Fruit fly (Drosophila melanogaster) whole organism, embryonic: ENCODE data around the gene CG2816.

Source experiments
- Asciz ChIP-seq: fragments of 200-800 bp; sonication (Bioruptor generic); optimal IDR thresholded peaks from 2 replicates; lab custom pipeline; 2017; ENCODE audit warnings: missing biosample characterization, mild to moderate bottlenecking, missing genetic modification characterization, missing genetic modification reagents
- CG10321 ChIP-seq: fragments of 200-800 bp; sonication (Bioruptor generic); IDR thresholded peaks from 2 replicates; pipeline ENCODE4 v1.3.6; 2022; ENCODE audit warnings: missing biosample characterization, missing genetic modification characterization
- CG14050 ChIP-seq: fragments of 200-800 bp; sonication (Bioruptor generic); IDR thresholded peaks from 3 replicates; pipeline ENCODE4 v1.3.6; 2022; ENCODE audit warnings: missing biosample characterization, missing genetic modification characterization
- CG1602 ChIP-seq: fragments of 200-800 bp; sonication (Bioruptor generic); optimal IDR thresholded peaks from 3 replicates; lab custom pipeline; 2016; ENCODE audit warnings: missing biosample characterization, missing genetic modification characterization
- CG17186 ChIP-seq: fragments of 200-800 bp; sonication (Bioruptor generic); optimal IDR thresholded peaks from 3 replicates; lab custom pipeline; 2017; ENCODE audit warnings: missing biosample characterization, missing genetic modification reagents, missing genetic modification characterization
- CG1832 ChIP-seq: fragments of 200-800 bp; sonication (Bioruptor generic); optimal IDR thresholded peaks from 2 replicates; lab custom pipeline; 2017; ENCODE audit warnings: missing biosample characterization, mild to moderate bottlenecking, missing genetic modification characterization, inconsistent platforms
- CG31388 ChIP-seq: fragments of 200-800 bp; sonication (Bioruptor generic); optimal IDR thresholded peaks from 2 replicates; lab custom pipeline; 2016; ENCODE audit warnings: missing biosample characterization, missing genetic modification characterization
- CG4404 ChIP-seq: fragments of 200-800 bp; sonication (Bioruptor generic); IDR thresholded peaks from 2 replicates; pipeline ENCODE4 v1.3.6; 2022; ENCODE audit warnings: missing biosample characterization, missing genetic modification characterization
- CG4730 ChIP-seq: fragments of 200-800 bp; sonication (Bioruptor generic); IDR thresholded peaks from 2 replicates; pipeline ENCODE4 v1.3.6; 2022; ENCODE audit warnings: missing biosample characterization, missing genetic modification characterization
- CG9609 ChIP-seq: fragments of 200-800 bp; sonication (Bioruptor generic); optimal IDR thresholded peaks from 3 replicates; lab custom pipeline; 2016; ENCODE audit warnings: missing biosample characterization, missing genetic modification characterization
- CG9797 ChIP-seq: fragments of 200-800 bp; sonication (Bioruptor generic); optimal IDR thresholded peaks from 3 replicates; lab custom pipeline; 2018; ENCODE audit warnings: missing biosample characterization, mild to moderate bottlenecking, missing genetic modification characterization
- Deaf1 ChIP-seq: fragments of 200-800 bp; optimal IDR thresholded peaks from 3 replicates; lab custom pipeline; 2019; ENCODE audit warnings: missing biosample characterization, mild to moderate bottlenecking, missing genetic modification characterization, moderate library complexity
- Drgx ChIP-seq: fragments of 200-800 bp; sonication (Bioruptor generic); IDR thresholded peaks from 2 replicates; pipeline ENCODE4 v1.3.6; 2022; ENCODE audit warnings: missing biosample characterization, missing genetic modification characterization
- Ets97D ChIP-seq: fragments of 200-800 bp; sonication (Bioruptor generic); optimal IDR thresholded peaks from 3 replicates; lab custom pipeline; 2016; ENCODE audit warnings: missing biosample characterization, missing genetic modification characterization
- Fer1 ChIP-seq: fragments of 200-800 bp; sonication (Bioruptor generic); optimal IDR thresholded peaks from 2 replicates; lab custom pipeline; 2017; ENCODE audit warnings: missing biosample characterization, mild to moderate bottlenecking, missing genetic modification characterization
- HLH4C ChIP-seq: fragments of 200-800 bp; sonication (Bioruptor generic); IDR thresholded peaks from 3 replicates; pipeline ENCODE4 v1.3.6; 2022; ENCODE audit warnings: missing biosample characterization, missing genetic modification characterization; ENCODE audit not compliant: partially characterized antibody
- Lhr ChIP-seq: fragments of 200-800 bp; sonication (Bioruptor generic); optimal IDR thresholded peaks from 3 replicates; lab custom pipeline; 2017; ENCODE audit warnings: mild to moderate bottlenecking, missing biosample characterization, missing genetic modification reagents, missing genetic modification characterization
- Mrtf ChIP-seq: fragments of 200-800 bp; sonication (Bioruptor generic); IDR thresholded peaks from 3 replicates; pipeline ENCODE4 v1.3.6; 2022; ENCODE audit warnings: missing biosample characterization, missing genetic modification characterization
- NC2α ChIP-seq: fragments of 200-800 bp; sonication (Bioruptor generic); optimal IDR thresholded peaks from 2 replicates; lab custom pipeline; 2016; ENCODE audit warnings: missing biosample characterization, missing genetic modification characterization
- Nf-YB ChIP-seq: fragments of 200-800 bp; sonication (Bioruptor generic); optimal IDR thresholded peaks from 3 replicates; lab custom pipeline; 2019; ENCODE audit warnings: missing biosample characterization, mild to moderate bottlenecking, missing genetic modification characterization, moderate library complexity
- Nf-YC ChIP-seq: fragments of 200-800 bp; optimal IDR thresholded peaks from 3 replicates; lab custom pipeline; 2019; ENCODE audit warnings: missing biosample characterization, mild to moderate bottlenecking, missing genetic modification characterization, moderate library complexity
- Optix ChIP-seq: fragments of 200-800 bp; sonication (Bioruptor generic); IDR thresholded peaks from 3 replicates; pipeline ENCODE4 v1.3.6; 2022; ENCODE audit warnings: missing biosample characterization, missing genetic modification characterization
- Poxn ChIP-seq: fragments of 200-800 bp; sonication (Bioruptor generic); IDR thresholded peaks from 2 replicates; pipeline ENCODE4 v1.3.6; 2022; ENCODE audit warnings: missing biosample characterization, missing genetic modification characterization
- Rfx ChIP-seq: fragments of 200-800 bp; sonication (Bioruptor generic); IDR thresholded peaks from 2 replicates; pipeline ENCODE4 v1.3.6; 2022; ENCODE audit warnings: missing biosample characterization, missing genetic modification characterization
- Sox102F ChIP-seq: fragments of 200-800 bp; sonication (Bioruptor generic); optimal IDR thresholded peaks from 2 replicates; lab custom pipeline; 2018; ENCODE audit warnings: missing biosample characterization, mild to moderate bottlenecking, missing genetic modification characterization, moderate library complexity
- Trl ChIP-seq, 3 experiments: fragments of >200 bp in 2 of 3; fragments of 200-800 bp in 1 of 3; sonication (Bioruptor generic) in 1 of 3; optimal IDR thresholded peaks; 2 replicates in 1 of 3; 3 replicates in 2 of 3; lab custom pipeline; 2016 to 2017; ENCODE audit warnings: missing biosample characterization in 1 of 3, missing genetic modification characterization in 1 of 3
- ara ChIP-seq: fragments of 200-800 bp; sonication (Bioruptor generic); IDR thresholded peaks from 2 replicates; pipeline ENCODE4 v1.3.6; 2022; ENCODE audit warnings: missing biosample characterization, missing genetic modification characterization
- ase ChIP-seq: fragments of 200-800 bp; sonication (Bioruptor generic); IDR thresholded peaks from 3 replicates; pipeline ENCODE4 v1.3.6; 2022; ENCODE audit warnings: missing biosample characterization, missing genetic modification characterization
- ato ChIP-seq: fragments of 200-800 bp; sonication (Bioruptor generic); IDR thresholded peaks from 2 replicates; pipeline ENCODE4 v1.3.6; 2022; ENCODE audit warnings: missing biosample characterization, missing genetic modification characterization; ENCODE audit not compliant: partially characterized antibody
- crol ChIP-seq: fragments of 200-800 bp; sonication (Bioruptor generic); IDR thresholded peaks from 2 replicates; pipeline ENCODE4 v1.3.6; 2022; ENCODE audit warnings: missing biosample characterization, missing genetic modification characterization
- ewg ChIP-seq: fragments of 200-800 bp; sonication (Bioruptor generic); optimal IDR thresholded peaks from 3 replicates; lab custom pipeline; 2017; ENCODE audit warnings: mild to moderate bottlenecking, missing biosample characterization, missing genetic modification reagents, missing genetic modification characterization
- fd64A ChIP-seq: fragments of 200-800 bp; sonication (Bioruptor generic); optimal IDR thresholded peaks from 3 replicates; lab custom pipeline; 2018; ENCODE audit warnings: missing biosample characterization, mild to moderate bottlenecking, missing genetic modification characterization
- hkb ChIP-seq, 2 experiments: fragments of 200-800 bp in 1 of 2; fragments of >200 bp in 1 of 2; sonication (Bioruptor generic) in 1 of 2; IDR thresholded peaks in 1 of 2; optimal IDR thresholded peaks in 1 of 2; 2 replicates each; pipeline versions ENCODE4 v1.3.6 to Lab custom; 2017 to 2022; ENCODE audit warnings: missing biosample characterization in 1 of 2, missing genetic modification characterization in 1 of 2
- ind ChIP-seq: fragments of 200-800 bp; sonication (Bioruptor generic); optimal IDR thresholded peaks from 3 replicates; lab custom pipeline; 2016; ENCODE audit warnings: missing biosample characterization, missing genetic modification characterization
- kay ChIP-seq: fragments of 200-800 bp; sonication (Bioruptor generic); optimal IDR thresholded peaks from 2 replicates; lab custom pipeline; 2016; ENCODE audit warnings: missing biosample characterization, missing genetic modification characterization
- lov ChIP-seq, 2 experiments: fragments of 200-800 bp in 1 of 2; fragments of >200 bp in 1 of 2; sonication (Bioruptor generic) in 1 of 2; IDR thresholded peaks in 1 of 2; optimal IDR thresholded peaks in 1 of 2; 2 replicates in 1 of 2; 3 replicates in 1 of 2; pipeline versions ENCODE4 v1.3.6 to Lab custom; 2017 to 2022; ENCODE audit warnings: missing biosample characterization in 1 of 2, missing genetic modification characterization in 1 of 2
- prd ChIP-seq, 3 experiments: fragments of >200 bp in 2 of 3; fragments of 200-800 bp in 1 of 3; sonication (Bioruptor generic) in 1 of 3; optimal IDR thresholded peaks in 2 of 3; IDR thresholded peaks in 1 of 3; 2 replicates in 2 of 3; 3 replicates in 1 of 3; pipeline versions ENCODE4 v1.3.6 to Lab custom; 2017 to 2022; ENCODE audit warnings: missing biosample characterization in 1 of 3, missing genetic modification characterization in 1 of 3
- pros ChIP-seq: fragments of 200-800 bp; sonication (Bioruptor generic); optimal IDR thresholded peaks from 3 replicates; lab custom pipeline; 2019; ENCODE audit warnings: missing biosample characterization, mild to moderate bottlenecking, missing genetic modification characterization, moderate library complexity
- sc ChIP-seq, 3 experiments: fragments of >200 bp in 2 of 3; fragments of 200-800 bp in 1 of 3; sonication (Bioruptor generic) in 1 of 3; optimal IDR thresholded peaks; 2 replicates in 2 of 3; 3 replicates in 1 of 3; lab custom pipeline; 2017; ENCODE audit warnings: mild to moderate bottlenecking in 1 of 3, missing biosample characterization in 1 of 3, missing genetic modification characterization in 1 of 3, missing genetic modification reagents in 1 of 3
- seq ChIP-seq: fragments of 200-800 bp; sonication (Bioruptor generic); IDR thresholded peaks from 2 replicates; pipeline ENCODE4 v1.3.6; 2022; ENCODE audit warnings: missing biosample characterization, missing genetic modification characterization
- sim ChIP-seq: fragments of 200-800 bp; sonication (Bioruptor generic); IDR thresholded peaks from 2 replicates; pipeline ENCODE4 v1.3.6; 2022; ENCODE audit warnings: missing biosample characterization, missing genetic modification characterization
- tap ChIP-seq: fragments of 200-800 bp; optimal IDR thresholded peaks from 3 replicates; lab custom pipeline; 2019; ENCODE audit warnings: missing biosample characterization, mild to moderate bottlenecking, missing genetic modification characterization, moderate library complexity
- tna ChIP-seq: fragments of 200-800 bp; sonication (Bioruptor generic); IDR thresholded peaks from 2 replicates; pipeline ENCODE4 v1.3.6; 2022; ENCODE audit warnings: missing biosample characterization, missing genetic modification characterization; ENCODE audit not compliant: partially characterized antibody
- ttk ChIP-seq: fragments of 200-800 bp; sonication (Bioruptor generic); IDR thresholded peaks from 2 replicates; pipeline ENCODE4 v2.1.2; 2022; ENCODE audit warnings: missing biosample characterization, missing genetic modification characterization
- unpg ChIP-seq: fragments of 200-800 bp; sonication (Bioruptor generic); optimal IDR thresholded peaks from 3 replicates; lab custom pipeline; 2018; ENCODE audit warnings: missing biosample characterization, mild to moderate bottlenecking, missing genetic modification characterization, moderate library complexity
- vvl ChIP-seq: fragments of 200-800 bp; sonication (Bioruptor generic); IDR thresholded peaks from 2 replicates; pipeline ENCODE4 v1.3.6; 2022; ENCODE audit warnings: missing biosample characterization, missing genetic modification characterization

CG2816 gene

dm6 chr2L:3675770-3676169 is 27.7 kb upstream of the CG2816 start (continued):
- TF ChIP-seq Lhr (GFP tag; lab: Kevin White, UChicago) (peak; percentile 1), ara (peak; percentile 49; the same call in 1 of the 2 replicates), CG17186 (GFP tag; lab: Kevin White, UChicago) (no peak), ase (GFP tag; lab: Robert Waterston, UW) (0 out of 3 replicates have a peak, but pooled peaks have one; percentile 35), CG4730 (GFP tag; lab: Robert Waterston, UW) (no peak), fd64A (GFP tag; lab: Kevin White, UChicago) (peak; percentile 2), kay (no peak), CG14050 (GFP tag; lab: Robert Waterston, UW) (no peak), ttk (GFP tag; lab: Robert Waterston, UW) (0 out of 2 replicates have a peak, but pooled peaks have one; percentile 20), NC2α (GFP tag; lab: Kevin White, UChicago) (peak; percentile 16), Sox102F (GFP tag; lab: Kevin White, UChicago) (peak; percentile 25), Poxn (no peak), unpg (GFP tag; lab: Kevin White, UChicago) (no peak), CG1602 (GFP tag; lab: Kevin White, UChicago) (no peak), prd (optimal IDR thresholded peaks at IDR 0.05; lab: Kevin White, UChicago) (no peak), prd (GFP tag; IDR thresholded peaks at IDR 0.05; lab: Robert Waterston, UW) (peak; percentile 71)

dm6 chr2L:3681338-3681737 is 22.1 kb upstream of the CG2816 start:
- no peak for TF ChIP-seq Sox102F (GFP tag; lab: Kevin White, UChicago)
- no peak for TF ChIP-seq sc (optimal IDR thresholded peaks at IDR 0.05; lab: Kevin White, UChicago)
- no peak for TF ChIP-seq sc (GFP tag; optimal IDR thresholded peaks at IDR 0.05; lab: Kevin White, UChicago)
- no peak for TF ChIP-seq CG31388
- TF ChIP-seq tap (tag; lab: Kevin White, UChicago), result peak; percentile 50
- no peak for TF ChIP-seq sim (GFP tag; lab: Robert Waterston, UW)
- no peak for TF ChIP-seq Asciz
- TF ChIP-seq ind (GFP tag; lab: Kevin White, UChicago), result no peak
- 0 out of 3 replicates have a peak, but pooled peaks have one; percentile 11 for TF ChIP-seq Mrtf (GFP tag; lab: Robert Waterston, UW)
- no peak for TF ChIP-seq HLH4C (GFP tag; lab: Robert Waterston, UW)
- peak; percentile 31; the same call in 1 of the 2 replicates for TF ChIP-seq crol
- no peak for TF ChIP-seq hkb (optimal IDR thresholded peaks at IDR 0.05; lab: Kevin White, UChicago)
- TF ChIP-seq hkb (GFP tag; IDR thresholded peaks at IDR 0.05; lab: Robert Waterston, UW), result no peak
- peak; percentile 57 for TF ChIP-seq pros
- TF ChIP-seq CG9609 (GFP tag; lab: Kevin White, UChicago), result no peak

dm6 chr2L:3682489-3682888 is 21.0 kb upstream of the CG2816 start:
- peak; percentile 29; the same call in 1 of the 2 replicates for TF ChIP-seq vvl (GFP tag; lab: Robert Waterston, UW)
- no peak for TF ChIP-seq Optix (GFP tag; lab: Robert Waterston, UW)
- no peak for TF ChIP-seq ato
- TF ChIP-seq Drgx (GFP tag; lab: Robert Waterston, UW), result no peak
- peak; percentile 93 for TF ChIP-seq Nf-YC (tag; lab: Kevin White, UChicago)
- peak; percentile 45 for TF ChIP-seq CG1832 (GFP tag; lab: Kevin White, UChicago)
- no peak for TF ChIP-seq CG4404
- TF ChIP-seq ewg (GFP tag; lab: Kevin White, UChicago), result peak; percentile 31
- TF ChIP-seq Ets97D, result no peak
- no peak for TF ChIP-seq tna (GFP tag; lab: Robert Waterston, UW)
- no peak for TF ChIP-seq Rfx (GFP tag; lab: Robert Waterston, UW)
- peak; percentile 87 for TF ChIP-seq Nf-YB
- TF ChIP-seq CG10321 (GFP tag; lab: Robert Waterston, UW), result peak; percentile 81
- peak in 1 of 2 experiments; percentile 5 for TF ChIP-seq Trl (optimal IDR thresholded peaks at IDR 0.05; lab: Kevin White, UChicago)
- TF ChIP-seq Trl (GFP tag; optimal IDR thresholded peaks at IDR 0.05; lab: Kevin White, UChicago), result no peak
- TF ChIP-seq Deaf1 (tag; lab: Kevin White, UChicago), result peak; percentile 34
- no peak for TF ChIP-seq ind (GFP tag; lab: Kevin White, UChicago)
- peak; percentile 74; the same call in 1 of the 2 replicates for TF ChIP-seq seq (GFP tag; lab: Robert Waterston, UW)
- no peak for TF ChIP-seq Fer1
- no peak for TF ChIP-seq lov (optimal IDR thresholded peaks at IDR 0.05; lab: Kevin White, UChicago)
- TF ChIP-seq lov (GFP tag; IDR thresholded peaks at IDR 0.05; lab: Robert Waterston, UW), result no peak
- no peak for TF ChIP-seq CG9797 (GFP tag; lab: Kevin White, UChicago)
- TF ChIP-seq, all 482 proteins: peak for 9
